Worm (Caenorhabditis elegans) whole organism, dauer: ENCODE results near the gene srw-127.

Experiments
- unc-62 ChIP-seq: sonication (generic microtip); optimal IDR thresholded peaks from 2 replicates; lab custom pipeline; 2017; ENCODE audit warnings: missing biosample characterization, missing genetic modification reagents, missing genetic modification characterization

Gene srw-127

DNA sequence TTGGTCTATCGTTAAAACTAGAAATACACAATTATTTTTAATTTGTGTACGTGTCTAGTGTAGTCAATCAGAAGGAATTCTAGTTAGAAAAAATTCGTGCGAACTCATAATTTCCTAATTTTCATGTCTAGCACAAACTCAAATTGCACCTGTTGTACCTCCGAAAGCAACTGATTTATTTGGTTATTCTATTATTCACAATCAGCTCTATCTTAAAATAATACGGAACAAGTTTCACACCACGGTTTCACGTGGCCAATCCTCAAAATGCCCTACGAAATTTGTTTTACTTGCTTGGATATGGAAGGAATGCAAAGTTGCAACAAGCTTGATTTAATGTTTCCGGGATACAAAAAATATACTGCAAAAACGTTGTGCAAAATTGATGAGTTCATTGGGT lies at the start of gene srw-127:
Gene srw-127, plus strand, starts transcription at position 301 of the 400 bp plus-strand sequence.
- TF ChIP-seq unc-62 (GFP tag; lab: Kevin White, UChicago), result no peak

DNA sequence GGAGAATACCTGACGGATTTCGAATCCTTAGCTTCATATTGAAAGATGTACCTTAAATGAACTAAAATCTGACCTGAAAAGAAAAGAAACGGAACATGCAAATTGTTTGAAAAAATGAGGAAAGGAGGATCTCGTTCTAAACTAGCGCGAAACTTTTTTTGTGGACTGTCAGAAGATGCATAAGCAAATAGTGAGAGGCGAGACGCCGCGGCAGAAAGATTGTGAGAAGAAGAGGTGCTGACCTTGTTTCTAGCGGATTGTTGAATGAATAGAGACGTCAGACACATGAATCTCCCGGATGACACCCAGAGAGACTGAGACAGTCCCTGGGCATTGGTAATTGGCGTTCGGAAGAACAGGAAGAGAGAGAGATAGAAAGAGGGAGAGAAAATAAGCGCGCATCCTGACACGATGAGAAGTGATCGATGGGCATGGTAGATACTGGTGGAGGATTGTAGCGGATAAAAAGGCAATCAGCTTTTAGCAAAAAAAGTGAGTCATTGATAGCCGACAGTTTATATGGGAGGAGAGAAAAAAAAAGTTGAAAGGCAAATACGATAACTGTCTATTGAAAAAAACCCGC lies 42.7 kb upstream of the srw-127 start, which contains the start of gene ptr-15:
Gene ptr-15, minus strand, starts transcription at position 51 of the 583 bp plus-strand sequence.
- TF ChIP-seq unc-62 (GFP tag; lab: Kevin White, UChicago), result no peak

DNA sequence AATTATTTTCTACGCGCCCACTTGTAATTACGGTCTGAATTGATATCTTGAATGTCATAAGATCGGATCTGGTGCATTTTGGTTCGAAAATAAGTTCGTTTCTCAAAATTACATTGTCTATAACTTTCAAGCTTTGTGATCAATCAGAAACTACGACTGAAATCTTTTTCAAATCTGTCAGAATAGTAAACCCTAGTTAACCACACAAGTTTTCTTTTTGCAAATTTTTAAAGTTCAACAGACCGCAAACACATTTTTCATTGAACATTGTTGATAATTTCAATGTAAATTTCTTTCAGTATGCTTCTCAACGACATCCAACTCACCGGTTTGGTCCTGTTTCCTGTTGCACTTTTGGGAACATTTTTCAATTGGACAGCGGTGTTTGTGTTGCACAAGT lies 41.1 kb upstream of the srw-127 start, which contains the start of gene srx-59:
Gene srx-59, plus strand, starts transcription at position 301 of the 400 bp plus-strand sequence.
- no peak for TF ChIP-seq unc-62 (GFP tag; lab: Kevin White, UChicago)

DNA sequence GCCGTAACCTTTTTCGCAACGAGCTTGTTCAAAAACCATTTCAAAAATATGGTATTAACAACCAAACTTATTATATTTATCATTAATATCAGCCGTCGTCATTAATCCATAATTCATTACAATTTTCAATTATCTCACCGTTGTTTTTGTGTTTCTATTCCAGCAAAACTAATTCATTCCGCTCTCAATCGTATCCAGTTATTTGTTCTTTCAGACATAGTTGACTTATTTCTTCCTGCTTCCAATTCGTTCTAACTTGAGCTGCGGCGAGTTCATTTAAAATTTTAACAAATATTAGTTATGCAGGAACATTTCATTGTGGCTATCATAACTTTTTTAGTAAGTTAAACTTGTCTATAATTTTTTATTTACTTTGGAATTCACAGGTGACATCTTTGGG lies 36.7 kb upstream of the srw-127 start, which contains the start of gene srx-16:
Gene srx-16, plus strand, starts transcription at position 301 of the 400 bp plus-strand sequence.
- TF ChIP-seq unc-62 (GFP tag; lab: Kevin White, UChicago), result no peak

DNA sequence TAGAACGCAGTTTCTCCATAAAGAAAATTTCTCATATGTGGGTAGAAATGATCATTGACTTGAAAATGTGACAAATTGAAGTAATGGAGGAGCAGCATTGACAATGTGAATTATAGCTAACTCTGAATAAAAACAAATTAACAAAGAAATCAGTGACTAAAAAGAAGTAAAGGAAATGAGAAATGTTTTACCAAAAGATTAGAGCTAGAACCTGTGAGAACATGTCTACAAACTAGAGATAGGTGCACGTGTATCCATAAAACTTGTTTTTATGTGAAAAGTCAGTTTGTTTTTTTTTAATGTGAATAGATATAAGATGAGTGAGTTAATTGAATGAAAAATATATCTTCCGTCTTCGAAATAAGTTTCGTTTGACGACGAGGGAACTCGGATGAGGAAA lies 33.7 kb upstream of the srw-127 start, which contains the start of gene sre-12:
Gene sre-12, minus strand, starts transcription at position 101 of the 400 bp plus-strand sequence.
- TF ChIP-seq unc-62 (GFP tag; lab: Kevin White, UChicago), result no peak

DNA sequence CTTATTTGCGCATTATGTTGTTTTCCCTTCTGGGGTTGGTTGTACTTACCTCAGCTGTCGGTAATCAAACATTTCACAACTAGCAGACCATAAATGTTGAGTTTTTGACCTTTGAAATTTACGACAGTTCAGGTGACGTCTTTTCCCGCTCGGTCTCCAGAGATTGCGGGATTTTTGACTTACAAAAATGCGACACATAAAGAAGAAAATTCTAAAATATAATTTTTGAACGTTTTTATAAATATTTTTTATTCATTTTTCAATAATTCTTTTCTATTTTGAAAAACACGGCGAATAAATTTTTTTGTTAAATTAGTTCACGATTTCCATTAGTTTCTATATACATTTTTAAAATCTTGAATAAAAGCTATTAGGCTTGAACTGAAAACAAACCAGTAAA lies 29.9 kb upstream of the srw-127 start, which contains the start of gene nhr-161:
Gene nhr-161, minus strand, starts transcription at position 101 of the 400 bp plus-strand sequence.
- no peak for TF ChIP-seq unc-62 (GFP tag; lab: Kevin White, UChicago)

DNA sequence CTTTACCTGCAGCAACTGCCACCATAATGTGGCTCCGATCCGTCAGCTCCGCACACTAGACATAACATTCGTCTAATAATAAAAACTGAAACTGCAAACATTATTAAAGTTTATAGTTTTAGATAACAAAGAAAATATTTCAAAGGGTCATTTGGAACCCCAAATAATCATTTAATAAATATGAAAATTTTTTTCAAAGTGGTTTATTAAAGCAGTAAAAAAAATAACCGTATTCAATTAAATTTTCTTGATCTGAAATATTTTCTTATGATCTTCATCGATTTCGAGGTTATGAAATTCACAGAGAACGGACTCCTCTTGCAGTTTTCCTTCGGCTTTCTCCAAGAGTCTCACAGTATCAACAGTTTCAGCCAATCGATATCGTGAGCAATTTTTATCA lies 26.8 kb upstream of the srw-127 start, which contains the start of gene nhr-163:
Gene nhr-163, minus strand, starts transcription at position 101 of the 400 bp plus-strand sequence.
- no peak for TF ChIP-seq unc-62 (GFP tag; lab: Kevin White, UChicago)

DNA sequence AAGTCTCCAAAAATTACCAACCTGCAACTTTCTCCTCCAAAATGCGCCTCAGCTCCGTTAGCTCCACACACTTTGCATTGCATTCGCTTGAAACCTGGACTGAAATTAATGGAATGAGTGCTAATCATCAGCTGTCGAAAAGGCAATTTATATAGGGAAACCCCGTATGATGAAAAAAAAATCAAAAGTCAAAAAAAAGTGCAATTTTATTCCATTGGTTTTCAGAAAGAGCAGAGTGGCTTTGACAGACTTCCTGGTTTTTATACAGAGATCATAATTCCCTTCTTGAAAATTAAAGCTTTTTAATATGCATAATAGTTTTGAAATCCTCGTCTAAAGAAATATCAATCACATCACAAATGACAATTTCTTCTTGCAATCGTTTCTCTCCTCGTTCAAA lies 25.0 kb upstream of the srw-127 start, which contains the start of gene nhr-139:
Gene nhr-139, minus strand, starts transcription at position 101 of the 400 bp plus-strand sequence.
- no peak for TF ChIP-seq unc-62 (GFP tag; lab: Kevin White, UChicago)

DNA sequence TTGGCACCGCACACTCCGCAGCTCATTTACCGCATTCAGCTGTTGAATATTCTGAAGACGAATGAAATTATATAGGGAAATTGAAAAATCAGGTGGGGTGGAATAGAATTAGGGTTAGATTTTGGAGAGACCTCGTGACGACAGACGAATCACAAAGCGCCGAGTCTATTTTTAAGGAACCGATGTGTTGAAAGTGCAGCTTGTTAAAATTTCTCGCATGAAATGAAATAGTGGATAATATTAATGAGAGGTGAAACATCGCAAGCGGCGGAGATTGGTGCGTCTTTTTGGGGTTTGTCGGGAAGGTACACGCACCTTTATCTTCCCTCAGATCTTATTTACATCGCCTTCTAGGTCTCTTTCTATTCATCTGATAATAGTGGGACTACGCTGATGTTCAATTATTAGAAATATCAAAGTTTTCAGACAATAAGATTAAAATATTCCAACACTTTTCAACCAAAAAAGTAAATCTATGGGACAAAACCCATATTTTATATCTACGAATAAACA lies 23.0 kb upstream of the srw-127 start, which contains the start of gene nhr-140:
Gene nhr-140, minus strand, starts transcription at position 51 of the 513 bp plus-strand sequence.
- TF ChIP-seq unc-62 (GFP tag; lab: Kevin White, UChicago), result no peak

DNA sequence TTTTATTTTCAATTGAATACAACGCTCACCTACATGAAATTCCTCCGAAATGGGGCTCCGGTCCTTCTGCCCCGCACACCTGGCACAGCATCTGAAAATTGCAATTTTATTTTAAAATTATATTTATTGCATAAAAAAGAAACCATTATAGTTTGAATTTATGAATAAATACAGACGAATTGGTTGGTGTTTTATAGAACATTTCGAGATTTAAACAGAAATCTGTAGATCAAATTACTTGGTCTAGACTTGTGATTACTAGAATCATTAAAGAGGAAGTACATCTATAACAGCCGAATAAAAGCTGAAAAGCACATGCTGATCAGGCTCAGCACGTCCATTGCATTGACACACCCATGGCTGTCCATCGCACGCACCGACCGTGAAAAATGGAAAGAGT lies 20.9 kb upstream of the srw-127 start, which contains the start of gene nhr-162:
Gene nhr-162, minus strand, starts transcription at position 101 of the 400 bp plus-strand sequence.
- TF ChIP-seq unc-62 (GFP tag; lab: Kevin White, UChicago), result no peak

DNA sequence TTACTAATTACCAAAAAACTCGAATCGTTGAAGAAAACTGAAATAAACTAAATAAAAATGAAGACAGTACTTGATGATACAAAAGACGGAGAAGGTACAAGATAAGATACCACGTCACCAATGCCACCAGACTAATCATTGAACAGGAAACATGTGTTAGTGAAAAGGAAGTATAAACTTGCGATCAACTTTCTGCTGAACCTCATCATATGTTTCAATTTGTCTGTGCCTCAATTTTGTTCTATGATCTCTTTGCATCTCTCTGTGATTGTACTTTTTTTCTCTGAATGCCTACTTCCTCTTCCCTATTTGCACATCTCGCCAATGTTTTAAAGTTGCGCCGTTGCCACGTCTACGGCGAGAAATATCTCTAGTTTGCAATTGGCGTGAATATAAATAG lies 18.7 kb upstream of the srw-127 start:
- TF ChIP-seq unc-62 (GFP tag; lab: Kevin White, UChicago), result no peak

DNA sequence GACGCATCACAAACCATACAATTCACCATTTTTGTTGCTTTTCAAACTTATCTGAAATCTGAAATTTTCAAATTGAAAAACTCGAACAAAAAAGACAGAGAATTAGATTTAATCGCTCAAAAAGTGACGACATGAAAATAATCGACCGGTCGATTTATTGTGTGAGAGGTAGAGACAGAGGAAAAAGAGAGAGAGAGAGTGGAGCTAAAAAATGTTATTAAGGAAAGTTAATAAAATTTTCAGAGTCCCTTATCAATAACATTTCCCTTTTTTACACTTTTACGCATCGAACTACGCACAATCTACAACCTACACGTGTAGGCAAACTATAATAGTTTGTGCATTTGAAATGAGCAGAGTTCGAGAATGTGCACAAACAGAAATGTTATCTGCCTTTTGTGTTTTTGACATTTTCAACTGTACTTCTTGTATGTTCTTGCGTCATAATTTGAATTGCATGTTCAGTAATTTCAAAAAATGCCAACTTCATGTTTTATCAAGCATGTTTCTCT lies 15.6 kb upstream of the srw-127 start, which contains the start of gene nhr-107:
Gene nhr-107, minus strand, starts transcription at position 51 of the 512 bp plus-strand sequence.
- no peak for TF ChIP-seq unc-62 (GFP tag; lab: Kevin White, UChicago)

DNA sequence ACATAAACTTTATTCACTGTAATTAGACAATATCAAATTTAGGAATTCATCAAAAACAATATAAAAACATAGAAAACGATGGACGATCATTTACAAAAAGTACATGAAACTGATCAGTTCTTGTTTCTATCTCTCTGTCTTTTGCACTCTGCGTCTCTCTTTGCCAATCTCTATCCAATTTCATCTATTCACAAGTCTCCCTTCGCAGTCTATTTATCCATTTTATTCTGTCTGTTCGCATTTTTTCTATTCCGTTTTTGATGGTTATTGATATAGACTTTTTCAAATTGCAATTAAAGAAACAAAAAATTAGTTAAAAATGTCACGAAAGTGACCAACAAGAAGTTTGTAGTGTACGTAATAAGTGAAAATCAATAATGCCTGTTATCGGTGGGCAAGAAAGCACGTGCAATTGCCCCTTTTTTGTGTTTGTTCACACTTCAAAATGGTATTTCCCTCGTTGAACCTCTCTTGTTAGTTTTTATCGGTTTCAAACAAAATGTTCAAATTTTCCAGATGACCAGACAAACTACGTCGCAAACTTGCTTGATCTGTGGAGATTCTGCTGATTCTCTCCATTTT lies 14.3 kb upstream of the srw-127 start, which contains the start of gene nhr-42:
Gene nhr-42, plus strand, starts transcription at position 517 of the 582 bp plus-strand sequence.
- TF ChIP-seq unc-62 (GFP tag; lab: Kevin White, UChicago), result no peak

DNA sequence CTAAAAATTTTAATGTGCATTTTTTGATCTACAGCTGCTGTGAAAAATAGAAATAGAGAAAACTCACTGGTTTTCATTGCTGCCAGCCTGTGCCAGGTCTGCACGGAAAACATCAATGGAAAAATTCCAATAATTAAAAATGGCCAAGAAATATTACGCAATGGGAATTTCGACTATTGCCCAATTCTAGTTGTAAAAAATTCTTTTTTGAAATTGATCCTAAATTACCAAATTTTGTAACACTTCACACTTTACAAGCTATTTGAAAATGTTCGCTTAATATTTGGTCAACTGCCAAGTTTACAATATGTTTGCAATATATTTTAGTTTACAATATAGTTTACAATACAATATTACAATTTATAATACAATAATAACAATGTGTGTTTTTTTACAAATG lies 12.0 kb upstream of the srw-127 start:
- TF ChIP-seq unc-62 (GFP tag; lab: Kevin White, UChicago), result no peak

DNA sequence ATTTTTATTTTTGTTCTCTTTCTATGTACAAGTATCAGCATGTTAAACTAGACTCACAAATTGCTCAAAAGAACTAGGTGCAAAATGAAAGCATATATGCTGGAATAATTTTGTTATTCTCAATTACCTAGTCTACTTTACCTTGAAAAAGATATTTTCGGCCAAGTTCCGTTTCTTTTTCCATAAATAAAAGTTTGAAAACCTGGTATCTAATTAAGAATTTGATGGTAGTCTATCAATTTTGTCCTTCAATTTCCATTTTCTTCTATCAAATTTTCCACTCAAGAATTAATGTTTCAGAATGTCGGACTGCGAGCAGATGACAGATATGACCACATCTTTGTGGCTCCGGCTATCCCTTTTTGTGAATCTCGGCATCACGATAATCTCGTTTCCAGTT lies 8.9 kb upstream of the srw-127 start, which contains the start of gene srab-4:
Gene srab-4, plus strand, starts transcription at position 301 of the 400 bp plus-strand sequence.
- TF ChIP-seq unc-62 (GFP tag; lab: Kevin White, UChicago), result no peak

DNA sequence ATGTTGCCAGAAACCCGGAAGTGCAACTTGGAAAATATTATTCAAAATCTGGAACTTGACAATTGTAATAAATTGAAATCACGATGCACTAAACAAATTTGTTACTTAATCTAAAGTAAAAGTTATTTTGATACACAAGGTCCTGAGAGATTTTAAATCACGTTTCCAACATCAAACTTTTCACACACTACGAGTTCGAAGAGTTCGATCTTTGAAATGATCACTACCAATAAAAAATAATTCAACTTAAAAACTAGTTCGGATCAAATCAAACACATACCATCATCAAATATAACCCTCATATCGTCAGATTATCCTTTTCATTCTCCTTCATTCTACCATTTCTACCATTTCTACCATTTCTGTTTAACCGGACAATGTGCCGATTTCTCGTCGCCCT lies 6.8 kb upstream of the srw-127 start, which contains the start of gene spig-10:
Gene spig-10, plus strand, starts transcription at position 301 of the 400 bp plus-strand sequence.
- TF ChIP-seq unc-62 (GFP tag; lab: Kevin White, UChicago), result no peak
